Fruit fly (Drosophila melanogaster) whole organism, prepupa: ENCODE results near the gene robl37BC.

ENCODE experiments used
- Blimp-1 ChIP-seq: fragments of 200-800 bp; sonication (Bioruptor generic); optimal IDR thresholded peaks from 3 replicates; lab custom pipeline; 2017; ENCODE audit warnings: missing biosample characterization, missing genetic modification characterization, mild to moderate bottlenecking, moderate library complexity, missing genetic modification reagents
- CG10631 ChIP-seq: fragments of 200-800 bp; sonication (Bioruptor generic); optimal IDR thresholded peaks from 2 replicates; lab custom pipeline; 2016; ENCODE audit warnings: missing biosample characterization, missing genetic modification characterization
- CG10669 ChIP-seq: fragments of 200-800 bp; sonication (Bioruptor generic); optimal IDR thresholded peaks from 3 replicates; lab custom pipeline; 2018; ENCODE audit warnings: missing biosample characterization, mild to moderate bottlenecking, missing genetic modification characterization, moderate library complexity
- CG11294 ChIP-seq: fragments of 200-800 bp; sonication (Bioruptor generic); IDR thresholded peaks from 2 replicates; pipeline ENCODE4 v1.3.6; 2022; ENCODE audit warnings: missing biosample characterization, missing genetic modification characterization
- CG11762 ChIP-seq: fragments of 200-800 bp; sonication (Bioruptor generic); optimal IDR thresholded peaks from 3 replicates; lab custom pipeline; 2016; ENCODE audit warnings: missing biosample characterization, missing genetic modification characterization; ENCODE audit not compliant: insufficient read depth
- CG11902 ChIP-seq: fragments of 200-800 bp; sonication (Bioruptor generic); optimal IDR thresholded peaks from 3 replicates; lab custom pipeline; 2016; ENCODE audit warnings: missing biosample characterization, missing genetic modification characterization
- CG15336 ChIP-seq: fragments of 200-800 bp; sonication (Bioruptor generic); IDR thresholded peaks from 2 replicates; pipeline ENCODE4 v1.3.6; 2022; ENCODE audit warnings: missing biosample characterization, missing genetic modification characterization
- CG1621 ChIP-seq: fragments of 200-800 bp; sonication (Bioruptor generic); optimal IDR thresholded peaks from 3 replicates; lab custom pipeline; 2018; ENCODE audit warnings: missing biosample characterization, mild to moderate bottlenecking, missing genetic modification characterization
- CG16779 ChIP-seq: fragments of 200-800 bp; sonication (Bioruptor generic); optimal IDR thresholded peaks from 3 replicates; lab custom pipeline; 2017; ENCODE audit warnings: missing biosample characterization, mild to moderate bottlenecking, missing genetic modification characterization
- CG3032 ChIP-seq: fragments of 200-800 bp; optimal IDR thresholded peaks from 2 replicates; lab custom pipeline; 2019; ENCODE audit warnings: missing biosample characterization, mild to moderate bottlenecking, missing genetic modification characterization, moderate library complexity
- CG32006 ChIP-seq: fragments of 200-800 bp; sonication (Bioruptor generic); optimal IDR thresholded peaks from 3 replicates; lab custom pipeline; 2017; ENCODE audit warnings: missing biosample characterization, mild to moderate bottlenecking, missing genetic modification characterization
- CG34406 ChIP-seq: fragments of 200-800 bp; sonication (Bioruptor generic); optimal IDR thresholded peaks from 3 replicates; lab custom pipeline; 2016; ENCODE audit warnings: missing biosample characterization, missing genetic modification characterization
- CG3919 ChIP-seq: fragments of 200-800 bp; sonication (Bioruptor generic); optimal IDR thresholded peaks from 3 replicates; lab custom pipeline; 2016; ENCODE audit warnings: missing biosample characterization, missing genetic modification characterization
- CG4318 ChIP-seq: fragments of 200-800 bp; sonication (Bioruptor generic); optimal IDR thresholded peaks from 3 replicates; lab custom pipeline; 2017; ENCODE audit warnings: missing biosample characterization, mild to moderate bottlenecking, missing genetic modification characterization
- CG6276 ChIP-seq: fragments of 200-800 bp; sonication (Bioruptor generic); optimal IDR thresholded peaks from 2 replicates; lab custom pipeline; 2017; ENCODE audit warnings: missing biosample characterization, mild to moderate bottlenecking, missing genetic modification characterization
- CG6854 ChIP-seq: fragments of 200-800 bp; sonication (Bioruptor generic); optimal IDR thresholded peaks from 2 replicates; lab custom pipeline; 2017; ENCODE audit warnings: missing biosample characterization, mild to moderate bottlenecking, missing genetic modification characterization
- CG7368 ChIP-seq: fragments of 200-800 bp; sonication (Bioruptor generic); optimal IDR thresholded peaks from 3 replicates; lab custom pipeline; 2016; ENCODE audit warnings: missing biosample characterization, missing genetic modification characterization
- CG8319 ChIP-seq: fragments of 200-800 bp; sonication (Bioruptor generic); optimal IDR thresholded peaks from 3 replicates; lab custom pipeline; 2016; ENCODE audit warnings: missing biosample characterization, missing genetic modification characterization
- CG8632 ChIP-seq: fragments of 200-800 bp; sonication (Bioruptor generic); optimal IDR thresholded peaks from 3 replicates; lab custom pipeline; 2016; ENCODE audit warnings: missing biosample characterization, missing genetic modification characterization
- CG9139 ChIP-seq: fragments of 200-800 bp; sonication (Bioruptor generic); optimal IDR thresholded peaks from 3 replicates; lab custom pipeline; 2017; ENCODE audit warnings: missing biosample characterization, mild to moderate bottlenecking, missing genetic modification characterization
- Eip75B ChIP-seq: fragments of 200-800 bp; sonication (Bioruptor generic); optimal IDR thresholded peaks from 3 replicates; lab custom pipeline; 2016; ENCODE audit warnings: missing biosample characterization, missing genetic modification characterization
- Eip78C ChIP-seq: fragments of 200-800 bp; sonication (Bioruptor generic); peaks from one replicate; lab custom pipeline; 2016; ENCODE audit warnings: missing biosample characterization, missing genetic modification characterization
- Eip93F ChIP-seq: fragments of 200-800 bp; sonication (Bioruptor generic); optimal IDR thresholded peaks from 2 replicates; lab custom pipeline; 2016; ENCODE audit warnings: missing biosample characterization, mild to moderate bottlenecking, missing genetic modification characterization
- Ets21C ChIP-seq: fragments of 200-800 bp; sonication (Bioruptor generic); optimal IDR thresholded peaks from 3 replicates; lab custom pipeline; 2016; ENCODE audit warnings: missing biosample characterization, missing genetic modification characterization
- Ets96B ChIP-seq: fragments of 200-800 bp; optimal IDR thresholded peaks from 2 replicates; lab custom pipeline; 2019; ENCODE audit warnings: missing biosample characterization, mild to moderate bottlenecking, missing genetic modification characterization, moderate library complexity
- Hr38 ChIP-seq: sonication (Bioruptor generic); optimal IDR thresholded peaks from 2 replicates; lab custom pipeline; 2016; ENCODE audit warnings: missing biosample characterization, missing genetic modification characterization
- Hr39 ChIP-seq: fragments of 200-800 bp; sonication (Bioruptor generic); optimal IDR thresholded peaks from 2 replicates; lab custom pipeline; 2016; ENCODE audit warnings: missing biosample characterization, missing genetic modification characterization
- OdsH ChIP-seq: fragments of 200-800 bp; sonication (Bioruptor generic); optimal IDR thresholded peaks from 3 replicates; lab custom pipeline; 2016; ENCODE audit warnings: missing biosample characterization, missing genetic modification characterization
- Sox14 ChIP-seq: fragments of 200-800 bp; sonication (Bioruptor generic); optimal IDR thresholded peaks from 3 replicates; lab custom pipeline; 2016; ENCODE audit warnings: missing biosample characterization, missing genetic modification characterization
- Sox15 ChIP-seq: fragments of 200-800 bp; sonication (Bioruptor generic); optimal IDR thresholded peaks from 3 replicates; lab custom pipeline; 2016; ENCODE audit warnings: missing biosample characterization, missing genetic modification characterization
- achi ChIP-seq: fragments of 200-800 bp; sonication (Bioruptor generic); optimal IDR thresholded peaks from 3 replicates; lab custom pipeline; 2016; ENCODE audit warnings: missing biosample characterization, missing genetic modification characterization
- acj6 ChIP-seq: fragments of 200-800 bp; sonication (Bioruptor generic); optimal IDR thresholded peaks from 3 replicates; lab custom pipeline; 2016; ENCODE audit warnings: missing biosample characterization, missing genetic modification characterization
- dac ChIP-seq: fragments of 200-800 bp; sonication (Bioruptor generic); optimal IDR thresholded peaks from 2 replicates; lab custom pipeline; 2017; ENCODE audit warnings: missing biosample characterization, mild to moderate bottlenecking, missing genetic modification characterization
- dsx ChIP-seq: fragments of 200-800 bp; optimal IDR thresholded peaks from 3 replicates; lab custom pipeline; 2019; ENCODE audit warnings: missing biosample characterization, mild to moderate bottlenecking, missing genetic modification characterization, moderate library complexity; ENCODE audit not compliant: poor library complexity, severe bottlenecking
- esn ChIP-seq: fragments of 200-800 bp; sonication (Bioruptor generic); optimal IDR thresholded peaks from 2 replicates; lab custom pipeline; 2016; ENCODE audit warnings: missing biosample characterization, mild to moderate bottlenecking, missing genetic modification characterization, moderate library complexity
- fd59A ChIP-seq: fragments of 200-800 bp; sonication (Bioruptor generic); optimal IDR thresholded peaks from 2 replicates; lab custom pipeline; 2017; ENCODE audit warnings: missing biosample characterization, mild to moderate bottlenecking, missing genetic modification characterization, missing genetic modification reagents
- fd85E ChIP-seq: fragments of 200-800 bp; sonication (Bioruptor generic); optimal IDR thresholded peaks from 3 replicates; lab custom pipeline; 2016; ENCODE audit warnings: missing biosample characterization, missing genetic modification characterization
- salr ChIP-seq, 2 experiments: fragments of 200-800 bp; sonication (Bioruptor generic); optimal IDR thresholded peaks; 3 replicates each; lab custom pipeline; 2016 to 2018; ENCODE audit warnings: missing biosample characterization in 2 of 2, missing genetic modification characterization in 2 of 2, mild to moderate bottlenecking in 1 of 2
- spab ChIP-seq: fragments of 200-800 bp; sonication (Bioruptor generic); optimal IDR thresholded peaks from 2 replicates; lab custom pipeline; 2017; ENCODE audit warnings: missing biosample characterization, mild to moderate bottlenecking, missing genetic modification characterization, missing genetic modification reagents
- ss ChIP-seq, 2 experiments: fragments of 200-800 bp; sonication (Bioruptor generic); optimal IDR thresholded peaks; 2 replicates in 1 of 2; 3 replicates in 1 of 2; lab custom pipeline; 2017 to 2018; ENCODE audit warnings: mild to moderate bottlenecking in 2 of 2, missing biosample characterization in 2 of 2, missing genetic modification characterization in 2 of 2, moderate library complexity in 1 of 2
- topi ChIP-seq: fragments of 200-800 bp; sonication (Bioruptor generic); optimal IDR thresholded peaks from 3 replicates; lab custom pipeline; 2016; ENCODE audit warnings: missing biosample characterization, missing genetic modification characterization

robl37BC gene

DNA sequence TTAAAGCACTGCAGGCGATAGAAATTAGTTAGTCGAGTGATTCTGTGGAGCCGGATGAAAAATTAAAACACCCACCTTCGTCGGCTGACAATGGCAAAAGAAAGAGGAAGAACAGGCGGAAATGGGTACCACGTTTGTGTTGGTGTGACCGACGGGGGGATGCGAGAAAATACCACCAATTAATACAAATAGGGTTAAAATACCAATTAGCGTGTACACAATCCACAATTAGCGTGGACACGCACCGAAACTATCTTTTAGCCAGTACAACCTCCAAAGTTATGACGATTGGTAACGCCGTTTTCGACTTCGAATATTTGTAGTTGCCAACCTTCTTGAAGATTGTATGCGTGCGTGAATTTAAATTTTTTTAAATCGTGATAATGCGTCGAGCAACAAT, 1.5 kb upstream of the robl37BC start, which contains the start of gene RpL30 (continued):
- peak; percentile 98 for TF ChIP-seq CG6854
- peak; percentile 60 for TF ChIP-seq Ets96B (tag; lab: Kevin White, UChicago)
- TF ChIP-seq Ets21C (GFP tag; lab: Kevin White, UChicago) = peak; percentile 31
- peak; percentile 33 for TF ChIP-seq CG11902 (GFP tag; lab: Kevin White, UChicago)
- no peak for TF ChIP-seq Eip93F (GFP tag; lab: Kevin White, UChicago)
- TF ChIP-seq Sox14 (GFP tag; lab: Kevin White, UChicago) = peak; percentile 81
- peak; percentile 54 for TF ChIP-seq Blimp-1
- peak; percentile 48 for TF ChIP-seq acj6 (GFP tag; lab: Kevin White, UChicago)
- peak; percentile 37 for TF ChIP-seq CG32006
- peak; percentile 90 for TF ChIP-seq fd85E (GFP tag; lab: Kevin White, UChicago)
- peak; percentile 48 for TF ChIP-seq CG10669 (GFP tag; lab: Kevin White, UChicago)
- TF ChIP-seq CG4318 (GFP tag; lab: Kevin White, UChicago) = no peak
- peak; percentile 70 for TF ChIP-seq CG15336 (GFP tag; lab: Robert Waterston, UW)
- TF ChIP-seq OdsH = peak; percentile 62
- peak; percentile 33 for TF ChIP-seq CG10631 (GFP tag; lab: Kevin White, UChicago)
- TF ChIP-seq CG3032 (tag; lab: Kevin White, UChicago) = peak; percentile 63
- peak; percentile 46 for TF ChIP-seq spab (GFP tag; lab: Kevin White, UChicago)
- TF ChIP-seq dsx (GFP tag; lab: Kevin White, UChicago) = peak; percentile 72
- TF ChIP-seq CG8319 (GFP tag; lab: Kevin White, UChicago) = peak; percentile 56
- TF ChIP-seq ss (GFP tag; optimal IDR thresholded peaks at IDR 0.05; lab: Kevin White, UChicago) = peak; percentile 88 to 89

DNA sequence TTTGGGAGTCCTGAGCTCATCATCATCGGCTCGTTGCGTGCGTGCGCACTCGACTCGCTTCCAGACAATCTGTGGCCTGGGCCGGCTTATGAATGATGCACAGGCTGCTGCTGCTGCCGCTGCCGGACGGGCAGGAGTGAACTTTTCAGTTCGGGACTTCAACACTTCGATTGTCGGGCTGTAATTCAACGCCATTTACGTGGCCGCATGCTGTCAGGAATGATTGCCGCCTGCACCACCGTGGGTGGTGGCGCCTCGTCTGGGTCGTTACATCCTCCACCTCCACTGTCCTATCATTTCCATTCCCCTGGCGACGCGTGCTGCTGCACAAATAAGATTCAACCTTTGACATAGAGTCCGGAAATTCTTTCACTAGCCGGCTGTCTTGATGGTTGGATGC, 629 bp upstream of the robl37BC start:
- TF ChIP-seq CG10669 (GFP tag; lab: Kevin White, UChicago) (no peak), CG11294 (GFP tag; lab: Robert Waterston, UW) (no peak), acj6 (GFP tag; lab: Kevin White, UChicago) (no peak), CG6854 (no peak), CG6276 (GFP tag; lab: Kevin White, UChicago) (no peak), Eip75B (no peak), CG3919 (GFP tag; lab: Kevin White, UChicago) (no peak), Ets96B (tag; lab: Kevin White, UChicago) (no peak), topi (GFP tag; lab: Kevin White, UChicago) (no peak), CG7368 (GFP tag; lab: Kevin White, UChicago) (no peak), CG11762 (GFP tag; lab: Kevin White, UChicago) (no peak), dsx (GFP tag; lab: Kevin White, UChicago) (no peak), achi (GFP tag; lab: Kevin White, UChicago) (no peak), CG15336 (GFP tag; lab: Robert Waterston, UW) (no peak), Eip78C (no peak), esn (GFP tag; lab: Kevin White, UChicago) (no peak), fd85E (GFP tag; lab: Kevin White, UChicago) (no peak), Sox14 (GFP tag; lab: Kevin White, UChicago) (no peak), CG34406 (no peak)

DNA sequence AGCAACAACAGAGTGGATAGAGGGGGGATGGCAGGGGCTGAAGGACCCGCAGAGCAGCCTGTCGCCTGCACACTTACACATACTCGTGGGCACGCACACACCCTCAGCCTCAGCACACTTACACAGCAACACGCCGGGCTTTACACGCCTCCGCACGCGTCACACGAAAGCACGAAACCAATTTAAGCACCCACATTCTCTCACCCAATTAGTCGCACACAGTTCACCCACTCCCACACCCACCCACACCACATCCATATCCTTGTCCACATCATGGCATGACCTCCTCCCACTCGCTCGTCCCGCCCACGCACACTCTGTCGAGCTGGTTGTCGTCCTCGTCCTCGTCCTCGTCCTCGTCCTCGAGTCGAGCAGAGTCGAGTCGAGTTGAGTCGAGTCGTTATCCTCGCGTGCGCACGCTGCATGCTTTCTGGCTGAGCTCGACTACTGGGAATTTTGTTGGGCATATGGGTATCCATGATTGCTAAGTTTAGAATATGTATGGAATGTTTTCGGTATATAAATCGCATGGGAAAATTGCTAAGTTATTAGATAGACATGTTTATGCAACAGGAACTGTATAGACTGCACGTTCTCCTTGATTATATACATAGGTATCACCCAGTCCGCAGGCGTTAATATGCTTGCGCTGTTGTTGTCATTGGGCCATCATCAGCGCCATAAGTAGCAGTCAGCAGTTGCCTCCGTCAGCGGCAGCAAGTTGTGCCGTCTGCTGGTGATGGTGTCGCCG, 1.4 kb downstream of the robl37BC start:
- TF ChIP-seq Eip93F (GFP tag; lab: Kevin White, UChicago) = no peak
- peak; percentile 44 for TF ChIP-seq CG11762 (GFP tag; lab: Kevin White, UChicago)
- peak; percentile 69 for TF ChIP-seq topi (GFP tag; lab: Kevin White, UChicago)
- peak; percentile 73 for TF ChIP-seq Eip75B
- TF ChIP-seq Sox15 = peak; percentile 62
- peak; percentile 75 for TF ChIP-seq Sox14 (GFP tag; lab: Kevin White, UChicago)
- peak; percentile 80 for TF ChIP-seq Hr39 (GFP tag; lab: Kevin White, UChicago)
- no peak for TF ChIP-seq CG6854
- TF ChIP-seq CG10631 (GFP tag; lab: Kevin White, UChicago) = peak; percentile 73
- TF ChIP-seq Blimp-1 = no peak
- peak; percentile 71 for TF ChIP-seq achi (GFP tag; lab: Kevin White, UChicago)
- TF ChIP-seq CG32006 = peak; percentile 76
- no peak for TF ChIP-seq dac (GFP tag; lab: Kevin White, UChicago)
- TF ChIP-seq fd85E (GFP tag; lab: Kevin White, UChicago) = no peak
- peak; percentile 70 for TF ChIP-seq acj6 (GFP tag; lab: Kevin White, UChicago)
- TF ChIP-seq CG3919 (GFP tag; lab: Kevin White, UChicago) = peak; percentile 73
- TF ChIP-seq Eip78C = peak; percentile 88
- TF ChIP-seq CG16779 (tag; lab: Kevin White, UChicago) = peak; percentile 5
- TF ChIP-seq CG8632 (GFP tag; lab: Kevin White, UChicago) = peak; percentile 53
- peak; percentile 70 for TF ChIP-seq dsx (GFP tag; lab: Kevin White, UChicago)
- no peak for TF ChIP-seq Hr38
- TF ChIP-seq CG1621 (tag; lab: Kevin White, UChicago) = peak; percentile 72
- peak; percentile 51 to 62 for TF ChIP-seq salr (GFP tag; optimal IDR thresholded peaks at IDR 0.05; lab: Kevin White, UChicago)
- peak; percentile 66 for TF ChIP-seq CG11902 (GFP tag; lab: Kevin White, UChicago)
- TF ChIP-seq fd59A (GFP tag; lab: Kevin White, UChicago) = peak; percentile 60
- TF ChIP-seq CG9139 (GFP tag; lab: Kevin White, UChicago) = peak; percentile 30
- TF ChIP-seq spab (GFP tag; lab: Kevin White, UChicago) = peak; percentile 67
- peak; percentile 71; the same call in 1 of the 2 replicates for TF ChIP-seq CG11294 (GFP tag; lab: Robert Waterston, UW)
